Worm (Caenorhabditis elegans) whole organism, late embryonic: ENCODE measurements around the gene fah-1.

Experiments used
- C38D4.7 ChIP-seq: fragments of 200-800 bp; sonication (Bioruptor generic); optimal IDR thresholded peaks from 2 replicates; lab custom pipeline; 2018; ENCODE audit warnings: mild to moderate bottlenecking, missing genetic modification characterization, moderate library complexity, missing compliant biosample characterization
- K09A11.1 ChIP-seq: sonication (generic microtip); optimal IDR thresholded peaks from 2 replicates; lab custom pipeline; 2017; ENCODE audit warnings: antibody characterized with exemption, mild to moderate bottlenecking, missing genetic modification characterization, missing compliant biosample characterization; ENCODE audit not compliant: insufficient read depth
- ceh-14 ChIP-seq: sonication (generic microtip); optimal IDR thresholded peaks from 2 replicates; lab custom pipeline; 2016; ENCODE audit warnings: missing genotype, missing genetic modification characterization, missing compliant biosample characterization
- ceh-18 ChIP-seq: sonication (generic microtip); optimal IDR thresholded peaks from 2 replicates; lab custom pipeline; 2016; ENCODE audit warnings: missing genetic modification characterization, missing compliant biosample characterization
- ceh-2 ChIP-seq: sonication (generic microtip); optimal IDR thresholded peaks from 2 replicates; lab custom pipeline; 2016; ENCODE audit warnings: missing genotype, missing genetic modification characterization, missing compliant biosample characterization
- ceh-22 ChIP-seq: sonication (generic microtip); optimal IDR thresholded peaks from 2 replicates; lab custom pipeline; 2017; ENCODE audit warnings: missing biosample characterization, missing genetic modification characterization
- ceh-30 ChIP-seq: fragments of 150-350 bp; optimal IDR thresholded peaks from 2 replicates; lab custom pipeline; 2014; ENCODE audit warnings: missing biosample characterization, missing genetic modification characterization
- ceh-31 ChIP-seq: sonication (generic microtip); optimal IDR thresholded peaks from 2 replicates; lab custom pipeline; 2016; ENCODE audit warnings: missing genetic modification characterization, missing compliant biosample characterization
- ceh-45 ChIP-seq: fragments of 200-800 bp; sonication (Bioruptor generic); IDR thresholded peaks from 2 replicates; pipeline ENCODE4 v1.3.6; 2022; ENCODE audit warnings: missing genetic modification reagents, missing genetic modification characterization, missing compliant biosample characterization
- ceh-48 ChIP-seq: sonication (generic microtip); optimal IDR thresholded peaks from 2 replicates; lab custom pipeline; 2016; ENCODE audit warnings: missing genetic modification characterization, inconsistent platforms, missing compliant biosample characterization
- ceh-6 ChIP-seq: fragments of 200-800 bp; sonication (Bioruptor generic); optimal IDR thresholded peaks from 2 replicates; lab custom pipeline; 2018; ENCODE audit warnings: mild to moderate bottlenecking, missing genetic modification characterization, missing compliant biosample characterization
- ceh-9 ChIP-seq: sonication (generic microtip); optimal IDR thresholded peaks from 2 replicates; lab custom pipeline; 2016; ENCODE audit warnings: mild to moderate bottlenecking, missing genetic modification characterization, inconsistent platforms, missing compliant biosample characterization
- dmd-4 ChIP-seq: sonication (generic microtip); optimal IDR thresholded peaks from 2 replicates; lab custom pipeline; 2016; ENCODE audit warnings: borderline replicate concordance, missing genetic modification characterization, missing compliant biosample characterization
- dve-1 ChIP-seq: sonication (generic microtip); optimal IDR thresholded peaks from 2 replicates; lab custom pipeline; 2017; ENCODE audit warnings: antibody characterized with exemption, mild to moderate bottlenecking, missing genetic modification characterization, missing compliant biosample characterization
- elt-2 ChIP-seq: sonication (generic microtip); optimal IDR thresholded peaks from 2 replicates; lab custom pipeline; 2016; ENCODE audit warnings: missing genetic modification reagents, missing genetic modification characterization, missing compliant biosample characterization
- fkh-10 ChIP-seq: fragments of 150-350 bp; optimal IDR thresholded peaks from 2 replicates; lab custom pipeline; 2014; ENCODE audit warnings: missing biosample characterization, missing genetic modification reagents, missing genetic modification characterization
- fkh-6 ChIP-seq: sonication (generic microtip); optimal IDR thresholded peaks from 2 replicates; lab custom pipeline; 2016; ENCODE audit warnings: missing genetic modification characterization, missing compliant biosample characterization
- gmeb-2 ChIP-seq: sonication (generic microtip); optimal IDR thresholded peaks from 2 replicates; lab custom pipeline; 2016; ENCODE audit warnings: missing genetic modification characterization, inconsistent platforms, missing compliant biosample characterization
- hlh-15 ChIP-seq: sonication (generic microtip); optimal IDR thresholded peaks from 2 replicates; lab custom pipeline; 2016; ENCODE audit warnings: missing genetic modification characterization, missing compliant biosample characterization
- hlh-30 ChIP-seq: sonication (generic microtip); optimal IDR thresholded peaks from 2 replicates; lab custom pipeline; 2017; ENCODE audit warnings: antibody characterized with exemption, missing genetic modification characterization, missing compliant biosample characterization; ENCODE audit not compliant: insufficient read depth
- lim-6 ChIP-seq: sonication (generic microtip); optimal IDR thresholded peaks from 2 replicates; lab custom pipeline; 2016; ENCODE audit warnings: missing genetic modification characterization, missing compliant biosample characterization
- nfya-1 ChIP-seq: sonication (generic microtip); optimal IDR thresholded peaks from 2 replicates; lab custom pipeline; 2017; ENCODE audit warnings: missing genetic modification characterization, mild to moderate bottlenecking, missing compliant biosample characterization, antibody characterized with exemption, moderate library complexity
- nhr-232 ChIP-seq: sonication (generic microtip); optimal IDR thresholded peaks from 2 replicates; lab custom pipeline; 2016; ENCODE audit warnings: missing genetic modification characterization, missing compliant biosample characterization
- npax-4 ChIP-seq: sonication (generic microtip); optimal IDR thresholded peaks from 2 replicates; lab custom pipeline; 2016; ENCODE audit warnings: missing genetic modification characterization, missing compliant biosample characterization
- pag-3 ChIP-seq: sonication (generic microtip); optimal IDR thresholded peaks from 2 replicates; lab custom pipeline; 2016; ENCODE audit warnings: missing compliant biosample characterization, missing genetic modification characterization, borderline replicate concordance
- pax-1 ChIP-seq: fragments of 150-350 bp; optimal IDR thresholded peaks from 2 replicates; lab custom pipeline; 2014; ENCODE audit warnings: missing biosample characterization, missing genetic modification characterization
- pha-4 ChIP-seq: fragments of 150-350 bp; optimal IDR thresholded peaks from 2 replicates; lab custom pipeline; 2018; ENCODE audit warnings: missing biosample characterization, missing genetic modification reagents, missing genetic modification characterization
- pqm-1 ChIP-seq: sonication (generic microtip); optimal IDR thresholded peaks from 2 replicates; lab custom pipeline; 2016; ENCODE audit warnings: missing genetic modification characterization, missing compliant biosample characterization
- pros-1 ChIP-seq: fragments of 150-350 bp; optimal IDR thresholded peaks from 2 replicates; lab custom pipeline; 2014; ENCODE audit warnings: missing biosample characterization, missing genetic modification reagents, missing genetic modification characterization
- sdc-2 ChIP-seq: sonication (generic microtip); optimal IDR thresholded peaks from 2 replicates; lab custom pipeline; 2016; ENCODE audit warnings: missing genotype, missing genetic modification characterization, missing compliant biosample characterization
- sox-2 ChIP-seq: fragments of 200-800 bp; sonication (Bioruptor generic); IDR thresholded peaks from 2 replicates; pipeline ENCODE4 v1.3.6; 2022; ENCODE audit warnings: missing genetic modification reagents, missing genetic modification characterization, missing compliant biosample characterization
- tbx-7 ChIP-seq: sonication (generic microtip); optimal IDR thresholded peaks from 2 replicates; lab custom pipeline; 2016; ENCODE audit warnings: missing genotype, missing genetic modification characterization, missing compliant biosample characterization
- unc-3 ChIP-seq, 2 experiments: fragments of 200-800 bp in 1 of 2; sonication (Bioruptor generic) in 1 of 2; sonication (generic microtip) in 1 of 2; conservative IDR thresholded peaks in 1 of 2; optimal IDR thresholded peaks in 1 of 2; 2 replicates each; pipeline versions ENCODE4 v1.3.6 to Lab custom; 2016 to 2022; ENCODE audit warnings: missing compliant biosample characterization in 2 of 2, missing genetic modification characterization in 2 of 2, missing genetic modification reagents in 1 of 2
- unc-55 ChIP-seq: sonication (generic microtip); optimal IDR thresholded peaks from 2 replicates; lab custom pipeline; 2017; ENCODE audit warnings: missing biosample characterization, missing genetic modification reagents, missing genetic modification characterization
- zip-5 ChIP-seq: sonication (generic microtip); optimal IDR thresholded peaks from 2 replicates; lab custom pipeline; 2016; ENCODE audit warnings: missing genetic modification characterization, missing compliant biosample characterization

Gene fah-1

ce11 chrX:6408713-6409112 is 40.0 kb downstream of the fah-1 start:
- TF ChIP-seq npax-4 (tag; lab: Kevin White, UChicago) (no peak), sox-2 (GFP tag; lab: Robert Waterston, UW) (no peak), pag-3 (tag; lab: Kevin White, UChicago) (no peak), pqm-1 (tag; lab: Kevin White, UChicago) (no peak), gmeb-2 (tag; lab: Kevin White, UChicago) (no peak), ceh-48 (no peak), ceh-22 (tag; lab: Kevin White, UChicago) (no peak), pha-4 (tag; lab: Kevin White, UChicago) (no peak), K09A11.1 (tag; lab: Kevin White, UChicago) (no peak), dve-1 (tag; lab: Kevin White, UChicago) (no peak), pros-1 (tag; lab: Kevin White, UChicago) (no peak), nfya-1 (tag; lab: Kevin White, UChicago) (no peak), ceh-18 (tag; lab: Kevin White, UChicago) (no peak), lim-6 (tag; lab: Kevin White, UChicago) (no peak), ceh-31 (tag; lab: Kevin White, UChicago) (no peak), fkh-6 (tag; lab: Kevin White, UChicago) (no peak), ceh-6 (no peak), tbx-7 (no peak), nhr-232 (tag; lab: Kevin White, UChicago) (no peak), hlh-30 (tag; lab: Kevin White, UChicago) (no peak)

DNA sequence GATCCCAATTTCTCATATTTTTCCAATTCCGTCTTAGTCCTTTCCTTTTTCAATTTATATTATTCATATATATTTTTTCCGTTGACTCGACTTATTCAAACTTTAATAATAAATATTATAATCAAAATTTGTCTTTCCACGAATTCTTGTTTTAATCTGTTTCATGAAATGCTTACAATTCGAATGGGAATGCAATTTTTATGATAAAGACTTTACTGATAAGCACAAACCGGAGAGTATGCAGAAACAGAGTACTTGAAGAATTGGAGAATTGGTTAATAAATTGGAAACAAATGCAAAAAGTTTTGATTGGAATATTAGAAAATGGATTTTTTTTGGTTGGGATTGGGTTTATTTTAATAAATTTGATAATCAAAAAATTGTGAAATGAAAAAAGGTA is 40.4 kb downstream of the fah-1 start:
- peak; percentile 28 for TF ChIP-seq elt-2 (tag; lab: Kevin White, UChicago)
- no peak for TF ChIP-seq unc-55
- TF ChIP-seq nhr-232 (tag; lab: Kevin White, UChicago) = no peak

DNA sequence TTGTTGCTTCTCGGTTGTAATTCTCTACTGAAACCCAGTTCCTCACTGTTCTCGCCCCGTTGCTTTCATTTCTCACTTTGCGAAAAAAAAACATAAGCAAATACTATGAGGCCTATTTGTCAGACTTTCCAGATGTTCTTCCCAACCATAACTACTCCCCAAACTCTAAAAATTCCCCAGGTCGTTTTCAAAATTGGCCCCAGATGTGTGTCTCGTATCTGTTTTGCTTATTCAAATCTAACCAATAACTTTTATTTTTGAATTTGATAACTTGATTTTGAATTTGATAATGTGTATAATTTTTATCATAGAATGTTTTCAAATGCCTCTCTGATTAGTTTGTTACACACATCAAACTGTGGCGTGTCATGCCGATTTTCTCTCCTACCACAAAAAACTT is 40.9 kb downstream of the fah-1 start:
- TF ChIP-seq fkh-10 (GFP tag; lab: Kevin White, UChicago) (no peak), sdc-2 (tag; lab: Kevin White, UChicago) (no peak), pax-1 (tag; lab: Kevin White, UChicago) (no peak), unc-3 (GFP tag; conservative IDR thresholded peaks at IDR 0.05; lab: Robert Waterston, UW) (no peak), unc-3 (tag; optimal IDR thresholded peaks at IDR 0.05; lab: Kevin White, UChicago) (no peak), nfya-1 (tag; lab: Kevin White, UChicago) (no peak), pha-4 (tag; lab: Kevin White, UChicago) (no peak), ceh-30 (tag; lab: Kevin White, UChicago) (no peak), dmd-4 (no peak), ceh-6 (no peak), gmeb-2 (tag; lab: Kevin White, UChicago) (no peak), C38D4.7 (GFP tag; lab: Kevin White, UChicago) (no peak), ceh-9 (tag; lab: Kevin White, UChicago) (no peak), ceh-14 (tag; lab: Kevin White, UChicago) (no peak), npax-4 (tag; lab: Kevin White, UChicago) (no peak)

DNA sequence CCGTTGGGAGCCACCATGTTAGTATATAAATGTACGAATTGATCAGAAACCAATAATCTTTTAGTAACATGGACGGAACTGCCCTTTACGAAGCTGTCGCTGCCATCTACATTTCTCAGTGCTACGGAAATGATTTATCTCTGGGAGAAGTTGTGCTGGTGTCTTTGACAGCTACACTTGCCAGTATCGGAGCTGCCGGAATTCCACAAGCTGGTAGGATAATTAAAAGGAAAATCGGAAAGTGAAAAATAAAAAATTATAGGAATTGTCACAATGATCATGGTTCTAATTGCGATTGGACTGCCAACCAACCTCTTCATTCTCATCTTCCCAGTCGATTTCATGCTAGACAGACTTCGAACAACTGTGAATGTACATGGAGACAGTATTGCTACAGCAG is 42.8 kb downstream of the fah-1 start:
- TF ChIP-seq ceh-2 (tag; lab: Kevin White, UChicago) = no peak
- TF ChIP-seq hlh-15 (tag; lab: Kevin White, UChicago) = no peak
- TF ChIP-seq ceh-30 (tag; lab: Kevin White, UChicago) = no peak
- TF ChIP-seq zip-5 (tag; lab: Kevin White, UChicago) = no peak
- TF ChIP-seq ceh-45 (GFP tag; lab: Robert Waterston, UW) = no peak
